Fruit fly (Drosophila melanogaster): ENCODE data around the gene Ada1-2.
A peak's percentile ranks its signal among the peaks of the same experiment; 100 is the strongest.
"Not testable (repeated sequence)": the region's sequence is repeated elsewhere in the genome, so short reads cannot be mapped to it uniquely, and the experiment has no call there.

The Ada1-2 gene

dm6 chr2L:11992602-11993001, at the start of gene Ada1-2:
Gene Ada1-2, plus strand, starts transcription at chr2L:11992902.
- not testable (repeated sequence) for TF ChIP-seq CG15336 (GFP tag; IDR thresholded peaks at IDR 0.05); CG11902 (GFP tag; optimal IDR thresholded peaks at IDR 0.05); CG8632 (GFP tag; optimal IDR thresholded peaks at IDR 0.05)

dm6 chr2L:11943829-11944228, 48.9 kb upstream of the Ada1-2 start, which contains the start of gene Crys:
Gene Crys, plus strand, starts transcription at chr2L:11944129.
- no peak for TF ChIP-seq Ets96B (tag; optimal IDR thresholded peaks at IDR 0.05)
- no peak for TF ChIP-seq acj6 (GFP tag; optimal IDR thresholded peaks at IDR 0.05)
- no peak for TF ChIP-seq fkh (GFP tag; optimal IDR thresholded peaks at IDR 0.05)
- TF ChIP-seq Ets21C (GFP tag; optimal IDR thresholded peaks at IDR 0.05), result no peak
- TF ChIP-seq eg (GFP tag; IDR thresholded peaks at IDR 0.05), result no peak
- no peak for TF ChIP-seq vri (GFP tag; optimal IDR thresholded peaks at IDR 0.05)
- no peak for TF ChIP-seq Eip78C (GFP tag)
- no peak for TF ChIP-seq CG32006 (GFP tag; optimal IDR thresholded peaks at IDR 0.05)
- TF ChIP-seq ss (GFP tag; optimal IDR thresholded peaks at IDR 0.05), result no peak
- TF ChIP-seq CG8632 (GFP tag; optimal IDR thresholded peaks at IDR 0.05), result no peak

DNA sequence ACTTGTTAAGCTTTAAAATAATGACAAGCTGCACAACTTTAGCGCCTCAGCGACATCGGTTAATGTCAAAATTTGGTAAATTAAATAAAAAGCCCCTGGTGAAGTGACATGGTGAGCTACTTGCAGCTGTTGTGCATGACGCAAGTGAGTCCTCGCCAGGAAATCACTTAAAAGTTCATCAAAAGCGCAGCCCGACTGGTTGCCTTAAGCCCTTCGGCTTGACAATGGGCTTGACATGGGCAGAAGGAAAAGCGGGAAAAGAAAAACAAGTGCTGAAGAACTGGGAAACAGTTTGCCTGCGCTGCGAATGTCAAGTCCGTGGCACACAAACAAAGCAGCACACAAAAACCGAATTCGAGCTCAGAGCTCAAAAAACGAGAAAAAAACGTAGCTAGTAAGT, 45.1 kb upstream of the Ada1-2 start, which contains the start of gene CG16964:
Gene CG16964, plus strand, starts transcription at position 301 of the 400 bp plus-strand sequence.
- TF ChIP-seq Eip75B (GFP tag; optimal IDR thresholded peaks at IDR 0.05) (no peak), CG6163 (GFP tag; IDR thresholded peaks at IDR 0.05) (no peak), spab (GFP tag; optimal IDR thresholded peaks at IDR 0.05) (no peak), salr (GFP tag; optimal IDR thresholded peaks at IDR 0.05) (no peak), Hr4 (GFP tag; optimal IDR thresholded peaks at IDR 0.05) (no peak), net (GFP tag; optimal IDR thresholded peaks at IDR 0.05) (no peak), CG4318 (GFP tag; optimal IDR thresholded peaks at IDR 0.05) (no peak), acj6 (GFP tag; optimal IDR thresholded peaks at IDR 0.05) (no peak)

DNA sequence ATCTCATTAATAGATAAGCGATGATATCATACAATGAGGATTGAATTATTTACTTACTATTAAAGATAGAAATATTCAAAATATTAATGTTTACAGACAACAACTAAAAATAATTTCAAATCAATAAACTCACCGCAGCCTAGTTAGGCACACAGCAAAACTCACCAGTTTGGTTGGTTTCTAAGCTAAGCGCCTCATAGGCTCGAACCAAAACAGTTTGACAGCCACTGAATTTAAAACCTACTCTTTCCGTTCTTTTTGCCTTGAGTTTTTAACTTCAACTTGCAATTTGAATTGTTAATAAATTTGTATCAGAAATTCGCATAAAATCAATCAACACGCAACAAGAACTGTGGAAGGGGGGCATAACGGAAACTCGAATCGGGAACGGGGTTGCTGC, 44.2 kb upstream of the Ada1-2 start:
- no peak for TF ChIP-seq CG31627 (GFP tag; optimal IDR thresholded peaks at IDR 0.05)
- TF ChIP-seq achi (GFP tag; optimal IDR thresholded peaks at IDR 0.05), result no peak
- no peak for TF ChIP-seq CG15336 (GFP tag; IDR thresholded peaks at IDR 0.05)
- TF ChIP-seq Lpt (GFP tag; optimal IDR thresholded peaks at IDR 0.05), result no peak
- TF ChIP-seq CG3032 (tag; optimal IDR thresholded peaks at IDR 0.05), result no peak
- TF ChIP-seq Eip78C (GFP tag), result no peak
- TF ChIP-seq CG1621 (tag; optimal IDR thresholded peaks at IDR 0.05), result no peak
- no peak for TF ChIP-seq svp (GFP tag)
- TF ChIP-seq CG6808 (GFP tag; optimal IDR thresholded peaks at IDR 0.05), result no peak
- TF ChIP-seq CG7368 (GFP tag; optimal IDR thresholded peaks at IDR 0.05), result no peak

DNA sequence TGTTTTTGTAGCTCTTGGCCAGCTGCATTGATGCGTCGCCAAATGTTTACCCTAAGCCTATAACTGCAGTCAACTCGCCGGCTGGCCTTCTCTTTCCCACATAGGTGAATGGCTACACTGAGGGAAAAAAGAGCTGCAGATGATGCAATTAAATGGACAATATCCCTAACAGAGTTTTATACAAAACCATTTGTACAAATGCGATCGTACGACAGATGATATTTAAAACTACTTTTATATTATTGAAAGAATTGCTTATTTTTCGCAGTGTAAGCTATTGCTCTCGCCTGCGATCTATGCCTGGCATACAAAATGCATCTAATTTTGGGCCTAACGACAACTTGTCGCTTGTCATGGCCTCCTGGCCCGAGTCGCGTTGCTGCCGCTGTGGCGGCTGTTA, 42.8 kb upstream of the Ada1-2 start:
- TF ChIP-seq eg (GFP tag; IDR thresholded peaks at IDR 0.05), result peak; percentile 96
- peak; percentile 80 for TF ChIP-seq CG10631 (GFP tag; optimal IDR thresholded peaks at IDR 0.05)
- peak; percentile 35 for TF ChIP-seq lz (GFP tag; optimal IDR thresholded peaks at IDR 0.05)
- no peak for TF ChIP-seq CG11902 (GFP tag; optimal IDR thresholded peaks at IDR 0.05)
- peak; percentile 56 for TF ChIP-seq CG10669 (GFP tag; optimal IDR thresholded peaks at IDR 0.05)
- peak; percentile 56 for TF ChIP-seq Hr39 (GFP tag; optimal IDR thresholded peaks at IDR 0.05)
- TF ChIP-seq ss (GFP tag; optimal IDR thresholded peaks at IDR 0.05), result peak in 1 of 2 experiments; percentile 23
- peak; percentile 79 for TF ChIP-seq Eip78C (GFP tag)
- TF ChIP-seq achi (GFP tag; optimal IDR thresholded peaks at IDR 0.05), result peak; percentile 78
- peak; percentile 56 for TF ChIP-seq CG31627 (GFP tag; optimal IDR thresholded peaks at IDR 0.05)
- TF ChIP-seq CG6276 (GFP tag; optimal IDR thresholded peaks at IDR 0.05), result peak; percentile 80
- peak; percentile 88 for TF ChIP-seq CG11294 (GFP tag; IDR thresholded peaks at IDR 0.05)
- TF ChIP-seq Sox15 (GFP tag; optimal IDR thresholded peaks at IDR 0.05), result peak; percentile 3
- peak; percentile 7 for TF ChIP-seq dsx (GFP tag; optimal IDR thresholded peaks at IDR 0.05; ENCODE audit: poor library complexity, severe bottlenecking)
- TF ChIP-seq svp (GFP tag), result no peak
- TF ChIP-seq CG3919 (GFP tag; optimal IDR thresholded peaks at IDR 0.05), result peak; percentile 67
- peak; percentile 53 for TF ChIP-seq Met (GFP tag; optimal IDR thresholded peaks at IDR 0.05)
- TF ChIP-seq acj6 (GFP tag; optimal IDR thresholded peaks at IDR 0.05), result peak; percentile 73
- no peak for TF ChIP-seq fd85E (GFP tag; optimal IDR thresholded peaks at IDR 0.05)
- peak; percentile 39 to 78 for TF ChIP-seq salr (GFP tag; optimal IDR thresholded peaks at IDR 0.05)
- TF ChIP-seq Blimp-1 (GFP tag; optimal IDR thresholded peaks at IDR 0.05), result no peak
- TF ChIP-seq CG16779 (tag; optimal IDR thresholded peaks at IDR 0.05), result peak; percentile 73
- TF ChIP-seq Eip93F (GFP tag; optimal IDR thresholded peaks at IDR 0.05), result no peak
- TF ChIP-seq CG6808 (GFP tag; optimal IDR thresholded peaks at IDR 0.05), result peak; percentile 27
- TF ChIP-seq CG6854 (GFP tag; optimal IDR thresholded peaks at IDR 0.05), result no peak
- TF ChIP-seq vri (GFP tag; optimal IDR thresholded peaks at IDR 0.05), result no peak
- peak; percentile 82 for TF ChIP-seq pdm3 (GFP tag; optimal IDR thresholded peaks at IDR 0.05)
- TF ChIP-seq CG15336 (GFP tag; IDR thresholded peaks at IDR 0.05), result peak; percentile 95
